Worm (Caenorhabditis elegans): ENCODE results near the gene hst-6.

DNA sequence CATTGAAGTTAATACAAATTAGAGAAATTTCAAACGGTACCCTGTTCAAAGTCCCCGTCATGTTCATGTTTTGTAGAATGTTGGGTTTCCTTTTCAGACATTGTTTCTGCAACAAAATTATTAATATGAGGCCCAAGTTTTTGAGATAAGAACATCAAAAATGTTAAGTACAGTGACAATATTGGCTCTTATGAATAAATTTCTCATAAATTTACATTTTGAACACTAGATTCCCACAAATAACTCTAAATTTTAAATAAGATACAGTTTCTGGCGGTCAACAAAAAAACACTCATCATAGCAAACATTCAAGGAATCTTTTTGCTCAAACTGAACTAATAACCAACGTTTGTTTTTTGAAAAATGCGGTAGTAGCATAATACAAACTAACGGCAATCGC lies 49.1 kb upstream of the hst-6 start, which contains the start of gene H28G03.3:
- TF ChIP-seq ama-1 (optimal IDR thresholded peaks at IDR 0.05) (no peak), pes-1 (GFP tag; IDR thresholded peaks at IDR 0.05) (no peak), ceh-36 (tag; optimal IDR thresholded peaks at IDR 0.05) (no peak), aly-1 (tag; optimal IDR thresholded peaks at IDR 0.05) (no peak), flt-1 (GFP tag; IDR thresholded peaks at IDR 0.05) (no peak), ceh-13 (GFP tag; optimal IDR thresholded peaks at IDR 0.05) (no peak), F13C5.2 (tag; optimal IDR thresholded peaks at IDR 0.05) (no peak), hmbx-1 (tag; optimal IDR thresholded peaks at IDR 0.05) (no peak), B0310.2 (tag; optimal IDR thresholded peaks at IDR 0.05) (no peak), sea-1 (GFP tag; conservative IDR thresholded peaks at IDR 0.05) (no peak)

Data from whole organism, early embryonic.